Worm (Caenorhabditis elegans) whole organism, midembryonic: ENCODE data around the gene C06E1.9.

Experiments
- T22C8.4 ChIP-seq: fragments of 200-800 bp; sonication (Bioruptor generic); IDR thresholded peaks from 2 replicates; pipeline ENCODE4 v1.3.6; 2022; ENCODE audit warnings: missing genetic modification characterization, missing compliant biosample characterization
- flt-1 ChIP-seq: fragments of 200-800 bp; sonication (Bioruptor generic); IDR thresholded peaks from 2 replicates; pipeline ENCODE4 v1.3.6; 2022; ENCODE audit warnings: missing genetic modification characterization, missing compliant biosample characterization

DNA sequence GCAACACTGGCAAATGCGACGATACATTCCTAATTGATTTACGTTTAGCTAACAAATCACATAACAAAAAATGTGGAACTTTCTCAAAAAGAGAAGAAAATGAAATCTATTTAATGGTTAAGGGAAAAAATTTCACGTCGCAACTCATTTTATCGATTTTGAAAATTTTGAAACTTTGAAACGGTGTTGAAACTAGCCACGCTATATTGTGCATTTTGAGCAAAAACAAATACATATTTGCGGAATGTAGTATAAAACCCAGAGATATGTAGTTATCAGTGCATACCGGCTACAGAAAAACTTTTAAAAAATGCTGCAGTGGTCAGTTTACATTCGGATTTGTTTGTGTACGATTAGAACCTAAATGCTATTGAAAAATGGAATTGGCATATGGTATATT lies 16.0 kb downstream of the C06E1.9 start, which contains the start of gene C06E1.7:
- TF ChIP-seq flt-1 (GFP tag; lab: Robert Waterston, UW) (no peak), T22C8.4 (no peak)
